Worm (Caenorhabditis elegans) whole organism, L4 larva: ENCODE measurements around the gene pde-3.

Source experiments
- F44E2.7 ChIP-seq: fragments of 200-800 bp; sonication (Bioruptor generic); IDR thresholded peaks from 2 replicates; pipeline ENCODE4 v2.1.2; 2022; ENCODE audit warnings: missing genetic modification characterization, missing compliant biosample characterization
- R02D3.7 ChIP-seq: fragments of 150-350 bp; sonication (generic microtip); optimal IDR thresholded peaks from 3 replicates; lab custom pipeline; 2014; ENCODE audit warnings: missing biosample characterization, missing genetic modification characterization
- T20F7.1 ChIP-seq: fragments of 200-800 bp; sonication (Bioruptor generic); optimal IDR thresholded peaks from 2 replicates; lab custom pipeline; 2018; ENCODE audit warnings: mild to moderate bottlenecking, missing genetic modification characterization, missing compliant biosample characterization
- T26A8.4 ChIP-seq: fragments of 200-800 bp; sonication (Bioruptor generic); IDR thresholded peaks from 2 replicates; pipeline ENCODE4 v1.3.6; 2022; ENCODE audit warnings: missing genetic modification characterization, missing compliant biosample characterization
- Y105C5A.15 ChIP-seq: fragments of 200-800 bp; sonication (Bioruptor generic); IDR thresholded peaks from 2 replicates; pipeline ENCODE4 v1.3.6; 2022; ENCODE audit warnings: missing genetic modification characterization, missing compliant biosample characterization
- Y5F2A.4 ChIP-seq: fragments of 200-800 bp; sonication (Bioruptor generic); optimal IDR thresholded peaks from 2 replicates; lab custom pipeline; 2018; ENCODE audit warnings: mild to moderate bottlenecking, missing genetic modification characterization, missing compliant biosample characterization
- ZK337.2 ChIP-seq: fragments of 200-800 bp; sonication (Bioruptor generic); IDR thresholded peaks from 2 replicates; pipeline ENCODE4 v1.3.6; 2022; ENCODE audit warnings: missing genetic modification reagents, missing genetic modification characterization, missing compliant biosample characterization
- aha-1 ChIP-seq: fragments of 150-350 bp; peaks from one replicate; lab custom pipeline; 2014; ENCODE audit warnings: missing biosample characterization, missing genetic modification characterization
- arid-1 ChIP-seq: fragments of 200-800 bp; sonication (Bioruptor generic); conservative IDR thresholded peaks from 2 replicates; pipeline ENCODE4 v1.3.6; 2022; ENCODE audit warnings: missing genetic modification reagents, missing genetic modification characterization, missing compliant biosample characterization
- ceh-28 ChIP-seq: fragments of 150-350 bp; optimal IDR thresholded peaks from 2 replicates; lab custom pipeline; 2014; ENCODE audit warnings: missing biosample characterization, missing genetic modification reagents, missing genetic modification characterization
- ceh-82 ChIP-seq: sonication (generic microtip); optimal IDR thresholded peaks from 2 replicates; lab custom pipeline; 2017; ENCODE audit warnings: missing biosample characterization, missing genetic modification characterization
- ces-1 ChIP-seq: fragments of 150-350 bp; sonication (generic microtip); optimal IDR thresholded peaks from 4 replicates; lab custom pipeline; 2014; ENCODE audit warnings: missing biosample characterization, missing genetic modification reagents, missing genetic modification characterization
- cey-2 ChIP-seq: sonication (generic microtip); optimal IDR thresholded peaks from 3 replicates; lab custom pipeline; 2017; ENCODE audit warnings: missing genetic modification characterization, mild to moderate bottlenecking, missing compliant biosample characterization, antibody characterized with exemption, borderline replicate concordance; ENCODE audit not compliant: insufficient read depth
- ctbp-1 ChIP-seq: fragments of 200-800 bp; sonication (Bioruptor generic); IDR thresholded peaks from 2 replicates; pipeline ENCODE4 v1.3.6; 2022; ENCODE audit warnings: missing genetic modification reagents, missing genetic modification characterization, missing compliant biosample characterization
- daf-16 ChIP-seq, 3 experiments: sonication (generic microtip); optimal IDR thresholded peaks; 2 replicates each; lab custom pipeline; 2016 to 2017; ENCODE audit warnings: missing genetic modification characterization in 3 of 3, missing genetic modification reagents in 3 of 3, mild to moderate bottlenecking in 2 of 3, missing compliant biosample characterization in 2 of 3, missing biosample characterization in 1 of 3, moderate library complexity in 1 of 3
- dmd-6 ChIP-seq: fragments of 200-800 bp; sonication (Bioruptor generic); IDR thresholded peaks from 2 replicates; pipeline ENCODE4 v1.3.6; 2022; ENCODE audit warnings: missing genetic modification reagents, missing genetic modification characterization, missing compliant biosample characterization
- dve-1 ChIP-seq: sonication (generic microtip); optimal IDR thresholded peaks from 2 replicates; lab custom pipeline; 2017; ENCODE audit warnings: antibody characterized with exemption, mild to moderate bottlenecking, missing genetic modification characterization, missing compliant biosample characterization; ENCODE audit not compliant: insufficient read depth
- fos-1 ChIP-seq: fragments of 150-350 bp; optimal IDR thresholded peaks from 2 replicates; lab custom pipeline; 2014; ENCODE audit warnings: missing biosample characterization, missing genetic modification characterization
- gei-8 ChIP-seq: fragments of 200-800 bp; sonication (Bioruptor generic); optimal IDR thresholded peaks from 2 replicates; lab custom pipeline; 2018; ENCODE audit warnings: mild to moderate bottlenecking, missing genetic modification characterization, missing compliant biosample characterization
- hmg-1.1 ChIP-seq: fragments of 200-800 bp; sonication (Bioruptor generic); IDR thresholded peaks from 2 replicates; pipeline ENCODE4 v1.3.6; 2022; ENCODE audit warnings: missing genetic modification reagents, missing genetic modification characterization, missing compliant biosample characterization
- lin-15B ChIP-seq: fragments of 150-350 bp; sonication (generic microtip); optimal IDR thresholded peaks from 3 replicates; lab custom pipeline; 2014; ENCODE audit warnings: missing biosample characterization, missing genetic modification characterization
- lin-29 ChIP-seq: fragments of 200-800 bp; sonication (Bioruptor generic); IDR thresholded peaks from 2 replicates; pipeline ENCODE4 v1.3.6; 2022; ENCODE audit warnings: missing genetic modification reagents, missing genetic modification characterization, missing compliant biosample characterization
- mdl-1 ChIP-seq, 2 experiments: fragments of 150-350 bp in 1 of 2; sonication (generic microtip) in 1 of 2; optimal IDR thresholded peaks; 2 replicates each; lab custom pipeline; 2014 to 2017; ENCODE audit warnings: missing biosample characterization in 2 of 2, missing genetic modification characterization in 2 of 2
- mes-2 ChIP-seq: sonication (generic microtip); optimal IDR thresholded peaks from 2 replicates; lab custom pipeline; 2016; ENCODE audit warnings: missing genotype, mild to moderate bottlenecking, missing genetic modification characterization, missing compliant biosample characterization; ENCODE audit not compliant: poor library complexity, severe bottlenecking
- mxl-3 ChIP-seq: fragments of 200-800 bp; sonication (Bioruptor generic); optimal IDR thresholded peaks from 2 replicates; lab custom pipeline; 2018; ENCODE audit warnings: mild to moderate bottlenecking, missing genetic modification characterization, missing compliant biosample characterization
- nhr-10 ChIP-seq: fragments of 150-350 bp; optimal IDR thresholded peaks from 2 replicates; lab custom pipeline; 2014; ENCODE audit warnings: missing biosample characterization, missing genetic modification characterization
- nhr-237 ChIP-seq: sonication (generic microtip); optimal IDR thresholded peaks from 2 replicates; lab custom pipeline; 2017; ENCODE audit warnings: missing biosample characterization, missing genetic modification characterization
- nhr-28 ChIP-seq: fragments of 150-350 bp; optimal IDR thresholded peaks from 2 replicates; lab custom pipeline; 2014; ENCODE audit warnings: missing biosample characterization, missing genetic modification characterization
- nhr-76 ChIP-seq: fragments of 150-350 bp; optimal IDR thresholded peaks from 2 replicates; lab custom pipeline; 2014; ENCODE audit warnings: missing biosample characterization, missing genetic modification characterization
- nhr-77 ChIP-seq: fragments of 150-350 bp; optimal IDR thresholded peaks from 2 replicates; lab custom pipeline; 2014; ENCODE audit warnings: missing biosample characterization, missing genetic modification characterization
- pha-4 ChIP-seq, 2 experiments: fragments of 150-350 bp in 1 of 2; fragments of 200-800 bp in 1 of 2; sonication (Bioruptor generic) in 1 of 2; IDR thresholded peaks in 1 of 2; optimal IDR thresholded peaks in 1 of 2; 2 replicates each; pipeline versions ENCODE4 v1.3.6 to Lab custom; 2014 to 2022; ENCODE audit warnings: missing genetic modification characterization in 2 of 2, missing genetic modification reagents in 2 of 2, missing biosample characterization in 1 of 2, missing compliant biosample characterization in 1 of 2
- php-3 ChIP-seq: fragments of 200-800 bp; sonication (Bioruptor generic); IDR thresholded peaks from 2 replicates; pipeline ENCODE4 v1.3.6; 2022; ENCODE audit warnings: missing genetic modification reagents, missing genetic modification characterization, missing compliant biosample characterization
- sdz-12 ChIP-seq: fragments of 200-800 bp; sonication (Bioruptor generic); optimal IDR thresholded peaks from 2 replicates; lab custom pipeline; 2018; ENCODE audit warnings: mild to moderate bottlenecking, missing genetic modification characterization, missing compliant biosample characterization
- snpc-1.2 ChIP-seq: fragments of 200-800 bp; sonication (Bioruptor generic); IDR thresholded peaks from 2 replicates; pipeline ENCODE4 v1.3.6; 2022; ENCODE audit warnings: missing genetic modification reagents, missing genetic modification characterization, missing compliant biosample characterization
- spr-3 ChIP-seq: fragments of 200-800 bp; sonication (Bioruptor generic); optimal IDR thresholded peaks from 2 replicates; lab custom pipeline; 2018; ENCODE audit warnings: mild to moderate bottlenecking, missing genetic modification characterization, missing compliant biosample characterization
- unc-62 ChIP-seq, 3 experiments: fragments of 150-350 bp in 1 of 3; sonication (generic microtip); optimal IDR thresholded peaks in 2 of 3; peaks in 1 of 3; 1 replicate in 1 of 3; 2 replicates in 2 of 3; lab custom pipeline; 2014 to 2017; ENCODE audit warnings: missing biosample characterization in 3 of 3, missing genetic modification characterization in 3 of 3, missing genetic modification reagents in 3 of 3, missing genotype in 1 of 3
- vab-7 ChIP-seq: fragments of 200-800 bp; sonication (Bioruptor generic); IDR thresholded peaks from 2 replicates; pipeline ENCODE4 v1.3.6; 2022; ENCODE audit warnings: missing genetic modification reagents, missing genetic modification characterization, missing compliant biosample characterization
- zfp-2 ChIP-seq: sonication (generic microtip); optimal IDR thresholded peaks from 2 replicates; lab custom pipeline; 2016; ENCODE audit warnings: mild to moderate bottlenecking, missing genetic modification characterization, missing compliant biosample characterization
- zip-2 ChIP-seq: fragments of 150-350 bp; optimal IDR thresholded peaks from 2 replicates; lab custom pipeline; 2014; ENCODE audit warnings: missing biosample characterization, missing genetic modification characterization
- ztf-11 ChIP-seq: fragments of 150-350 bp; optimal IDR thresholded peaks from 2 replicates; lab custom pipeline; 2014; ENCODE audit warnings: missing biosample characterization, missing genetic modification characterization

The pde-3 gene

DNA sequence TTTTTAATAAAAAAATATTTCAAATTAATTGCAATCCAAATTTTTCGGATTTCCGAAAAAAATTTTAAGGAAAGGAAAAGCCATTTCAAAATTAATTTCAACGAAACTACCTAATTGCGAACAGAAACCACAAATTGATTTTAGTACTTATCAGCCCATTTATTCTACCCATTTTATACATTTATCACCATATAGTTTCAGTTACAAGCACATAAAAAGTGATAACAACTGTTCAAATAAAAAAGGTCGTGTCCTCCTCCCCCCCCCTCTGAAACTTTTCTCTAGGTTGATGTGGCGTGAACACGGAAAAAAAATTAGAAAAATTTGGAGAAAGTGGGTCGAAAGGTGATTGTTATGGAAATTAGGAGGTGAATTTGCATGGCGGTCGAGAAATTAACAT, 45.4 kb downstream of the pde-3 start (continued):
- TF ChIP-seq lin-15B (tag; lab: Kevin White, UChicago) (no peak), Y105C5A.15 (GFP tag; lab: Robert Waterston, UW) (no peak), daf-16 (GFP tag; optimal IDR thresholded peaks at IDR 0.05; lab: Kevin White, UChicago) (no peak), daf-16 (tag; optimal IDR thresholded peaks at IDR 0.05; lab: Kevin White, UChicago) (peak; percentile 38), nhr-76 (tag; lab: Kevin White, UChicago) (no peak), nhr-10 (tag; lab: Kevin White, UChicago) (no peak), unc-62 (GFP tag; optimal IDR thresholded peaks at IDR 0.05 in 1 of 2; lab: Kevin White, UChicago) (no peak), unc-62 (tag; optimal IDR thresholded peaks at IDR 0.05; lab: Kevin White, UChicago) (no peak), mdl-1 (tag; optimal IDR thresholded peaks at IDR 0.05; lab: Kevin White, UChicago) (no peak), zip-2 (tag; lab: Kevin White, UChicago) (no peak), ztf-11 (tag; lab: Kevin White, UChicago) (no peak), php-3 (GFP tag; lab: Robert Waterston, UW) (peak; percentile 85), dmd-6 (GFP tag; lab: Robert Waterston, UW) (peak; percentile 59; the same call in 1 of the 2 replicates), T26A8.4 (GFP tag; lab: Robert Waterston, UW) (no peak), nhr-77 (tag; lab: Kevin White, UChicago) (peak; percentile 91), mes-2 (tag; lab: Kevin White, UChicago) (no peak), zfp-2 (no peak), vab-7 (GFP tag; lab: Robert Waterston, UW) (no peak), Y5F2A.4 (GFP tag; lab: Kevin White, UChicago) (no peak), fos-1 (tag; lab: Kevin White, UChicago) (no peak), F44E2.7 (GFP tag; lab: Robert Waterston, UW) (no peak), mxl-3 (no peak), nhr-28 (tag; lab: Kevin White, UChicago) (peak; percentile 92), ceh-82 (no peak)

- TF ChIP-seq Y105C5A.15 (GFP tag; lab: Robert Waterston, UW) (no peak), nhr-10 (tag; lab: Kevin White, UChicago) (no peak), unc-62 (GFP tag; optimal IDR thresholded peaks at IDR 0.05 in 1 of 2; lab: Kevin White, UChicago) (peak in 1 of 2 experiments; percentile 95), unc-62 (tag; optimal IDR thresholded peaks at IDR 0.05; lab: Kevin White, UChicago) (no peak), arid-1 (GFP tag; lab: Robert Waterston, UW) (no peak), ZK337.2 (GFP tag; lab: Robert Waterston, UW) (no peak), ceh-28 (peak; percentile 37), ctbp-1 (GFP tag; lab: Robert Waterston, UW) (no peak)
These were observed 46.9 kb downstream of the pde-3 start for ce11 chrII:14966420-14966819.

DNA sequence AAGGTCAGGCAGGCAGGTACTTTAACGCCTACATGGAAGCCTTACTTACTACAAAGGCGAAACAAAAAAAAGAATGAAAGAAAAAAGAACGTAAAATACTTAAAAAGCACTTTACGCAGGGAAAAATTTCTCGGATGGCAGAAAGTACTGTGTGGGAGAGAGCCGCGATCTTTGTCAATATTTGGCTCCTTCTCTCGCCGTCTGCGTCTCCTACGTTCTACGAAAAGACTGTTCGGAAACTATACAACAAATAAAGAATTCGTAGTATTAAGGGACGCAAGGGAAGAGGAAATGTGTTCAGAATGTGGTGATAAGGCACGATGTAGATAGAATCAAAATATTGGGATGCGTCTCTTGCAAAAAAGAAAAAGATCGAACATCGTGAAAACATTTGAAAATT, 47.6 kb downstream of the pde-3 start:
- TF ChIP-seq nhr-28 (tag; lab: Kevin White, UChicago) = peak; percentile 37
- TF ChIP-seq pha-4 (GFP tag; IDR thresholded peaks at IDR 0.05; lab: Robert Waterston, UW) = no peak
- TF ChIP-seq pha-4 (tag; optimal IDR thresholded peaks at IDR 0.05; lab: Kevin White, UChicago) = peak; percentile 55
- no peak for TF ChIP-seq R02D3.7
- TF ChIP-seq hmg-1.1 = no peak
- TF ChIP-seq snpc-1.2 = no peak
- TF ChIP-seq spr-3 = no peak
- TF ChIP-seq aha-1 = peak; percentile 86
- TF ChIP-seq dve-1 (tag; lab: Kevin White, UChicago) = peak; percentile 0
- TF ChIP-seq daf-16 (GFP tag; optimal IDR thresholded peaks at IDR 0.05; lab: Kevin White, UChicago) = no peak
- TF ChIP-seq daf-16 (tag; optimal IDR thresholded peaks at IDR 0.05; lab: Kevin White, UChicago) = peak; percentile 27
- TF ChIP-seq ces-1 (GFP tag; lab: Kevin White, UChicago) = no peak
- TF ChIP-seq, all 104 proteins: peak for 5

- TF ChIP-seq zfp-2 (no peak), nhr-237 (tag; lab: Kevin White, UChicago) (no peak), T20F7.1 (no peak), ctbp-1 (GFP tag; lab: Robert Waterston, UW) (no peak), gei-8 (GFP tag; lab: Kevin White, UChicago) (no peak), cey-2 (tag; lab: Kevin White, UChicago) (no peak), lin-29 (no peak), sdz-12 (GFP tag; lab: Kevin White, UChicago) (no peak), ces-1 (GFP tag; lab: Kevin White, UChicago) (no peak)
These were observed 48.8 kb downstream of the pde-3 start for ce11 chrII:14968275-14968674.
